Worm (Caenorhabditis elegans): ENCODE measurements around the gene srh-63.

ce11 chrIV:14571626-14572025 lies 48.0 kb downstream of the srh-63 start:
- no peak for TF ChIP-seq fos-1 (tag; optimal IDR thresholded peaks at IDR 0.05)
- no peak for TF ChIP-seq ama-1 (optimal IDR thresholded peaks at IDR 0.05)
- no peak for TF ChIP-seq elt-3 (tag; optimal IDR thresholded peaks at IDR 0.05)
- no peak for TF ChIP-seq nhr-28 (tag; optimal IDR thresholded peaks at IDR 0.05)
- TF ChIP-seq unc-62 (GFP tag; optimal IDR thresholded peaks at IDR 0.05), result no peak
- no peak for TF ChIP-seq egl-27 (tag; optimal IDR thresholded peaks at IDR 0.05)
- TF ChIP-seq ceh-16 (tag; optimal IDR thresholded peaks at IDR 0.05), result no peak
- TF ChIP-seq sea-2 (GFP tag; optimal IDR thresholded peaks at IDR 0.05), result no peak

Data from whole organism, L3 larva.